Fruit fly (Drosophila melanogaster): ENCODE results near the gene CG7888.

CG7888 gene

DNA sequence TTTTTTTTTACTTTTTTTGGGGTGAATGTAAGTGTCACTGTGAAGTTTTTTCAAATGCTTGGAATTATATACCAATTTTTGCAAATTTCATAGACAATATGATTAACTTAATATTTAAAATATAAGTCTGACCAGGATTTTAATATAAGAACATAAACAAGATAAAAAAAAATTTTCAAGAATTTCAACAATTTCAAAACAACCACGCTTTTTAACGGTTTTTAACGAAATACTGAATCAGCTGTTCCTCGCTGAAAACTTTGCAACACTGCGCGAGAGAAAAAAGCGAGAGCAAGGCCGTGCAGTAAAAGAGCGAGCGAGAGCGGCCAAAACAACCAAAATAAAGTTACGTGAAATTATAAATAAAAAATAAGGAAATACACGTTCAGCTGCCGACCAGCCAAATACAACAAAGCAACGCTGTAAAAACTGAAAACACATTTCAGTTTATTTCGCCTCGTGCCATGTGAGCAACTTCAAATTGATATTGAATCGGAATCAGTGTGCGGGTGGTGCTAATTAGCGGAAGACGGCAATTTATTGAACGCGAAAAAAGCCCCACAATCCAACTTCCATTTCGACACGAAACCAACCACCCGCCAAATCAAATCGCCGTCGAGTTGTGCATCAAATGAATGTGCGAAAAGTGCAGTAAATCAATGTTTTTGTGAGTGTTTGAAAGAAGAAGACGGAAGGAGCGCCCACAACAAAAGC lies 42.5 kb downstream of the CG7888 start, which contains the start of the genes CG46439, Iyd and CG33947 (continued):
- TF ChIP-seq Eip74EF (GFP tag; optimal IDR thresholded peaks at IDR 0.05) (peak in 1 of 2 experiments; percentile 68), CG30020 (tag; optimal IDR thresholded peaks at IDR 0.05) (no peak), aop (GFP tag; IDR thresholded peaks at IDR 0.05) (no peak), nmo (GFP tag; optimal IDR thresholded peaks at IDR 0.05) (no peak), repo (GFP tag; optimal IDR thresholded peaks at IDR 0.05) (no peak), hbn (GFP tag; IDR thresholded peaks at IDR 0.05; ENCODE audit: partially characterized antibody) (peak; percentile 44; the same call in 1 of the 2 replicates), NK7.1 (GFP tag; optimal IDR thresholded peaks at IDR 0.05) (no peak), CG5245 (GFP tag; optimal IDR thresholded peaks at IDR 0.05) (no peak), hkb (optimal IDR thresholded peaks at IDR 0.05) (no peak), hkb (GFP tag; IDR thresholded peaks at IDR 0.05) (peak; percentile 37; the same call in 1 of the 2 replicates), tup (GFP tag; optimal IDR thresholded peaks at IDR 0.05) (no peak), jigr1 (GFP tag; IDR thresholded peaks at IDR 0.05) (no peak), CG30431 (GFP tag; optimal IDR thresholded peaks at IDR 0.05) (no peak), CG3847 (GFP tag; IDR thresholded peaks at IDR 0.05) (no peak), CG1529 (GFP tag; optimal IDR thresholded peaks at IDR 0.05) (no peak), D19A (tag; optimal IDR thresholded peaks at IDR 0.05) (no peak), gcm (GFP tag; optimal IDR thresholded peaks at IDR 0.05) (peak; percentile 54), twi (tag; optimal IDR thresholded peaks at IDR 0.05) (no peak), croc (GFP tag; conservative IDR thresholded peaks at IDR 0.05) (no peak), CG9932 (GFP tag; IDR thresholded peaks at IDR 0.05) (no peak), CG13424 (tag; optimal IDR thresholded peaks at IDR 0.05) (no peak), CG5180 (GFP tag; optimal IDR thresholded peaks at IDR 0.05) (no peak), Myb (GFP tag; optimal IDR thresholded peaks at IDR 0.05) (peak; percentile 93), CG17359 (tag; optimal IDR thresholded peaks at IDR 0.05) (peak; percentile 14), trem (tag; optimal IDR thresholded peaks at IDR 0.05) (peak; percentile 18), dan (GFP tag; IDR thresholded peaks at IDR 0.05) (no peak), fd3F (GFP tag; optimal IDR thresholded peaks at IDR 0.05) (no peak), CG9817 (tag; optimal IDR thresholded peaks at IDR 0.05) (no peak), BtbVII (GFP tag; optimal IDR thresholded peaks at IDR 0.05) (peak; percentile 20), MBD-R2 (GFP tag; IDR thresholded peaks at IDR 0.05) (peak; percentile 28; the same call in 1 of the 2 replicates), CG2712 (tag; optimal IDR thresholded peaks at IDR 0.05) (peak; percentile 5), gsb-n (tag; optimal IDR thresholded peaks at IDR 0.05) (no peak), CG2202 (tag; optimal IDR thresholded peaks at IDR 0.05) (no peak), exex (tag; optimal IDR thresholded peaks at IDR 0.05) (peak; percentile 32), sr (GFP tag; IDR thresholded peaks at IDR 0.05) (no peak), CG4854 (GFP tag; optimal IDR thresholded peaks at IDR 0.05) (no peak), CG12155 (GFP tag; optimal IDR thresholded peaks at IDR 0.05) (no peak), Bgb (GFP tag; IDR thresholded peaks at IDR 0.05; ENCODE audit: partially characterized antibody) (peak; percentile 37; the same call in 1 of the 2 replicates), CG17568 (GFP tag; optimal IDR thresholded peaks at IDR 0.05) (peak; percentile 25), tx (GFP tag; optimal IDR thresholded peaks at IDR 0.05) (no peak), CkIIα-i1 (GFP tag; IDR thresholded peaks at IDR 0.05) (no peak), Ptx1 (GFP tag; IDR thresholded peaks at IDR 0.05) (no peak), CG3281 (GFP tag; optimal IDR thresholded peaks at IDR 0.05) (no peak), CG2116 (GFP tag; optimal IDR thresholded peaks at IDR 0.05) (peak; percentile 37), YL-1 (GFP tag; optimal IDR thresholded peaks at IDR 0.05) (no peak), unpg (GFP tag; optimal IDR thresholded peaks at IDR 0.05) (peak; percentile 17), HLH54F (GFP tag; optimal IDR thresholded peaks at IDR 0.05) (peak; percentile 0), CG3065 (GFP tag; optimal IDR thresholded peaks at IDR 0.05) (no peak), CG15479 (GFP tag; optimal IDR thresholded peaks at IDR 0.05) (no peak), grn (GFP tag; optimal IDR thresholded peaks at IDR 0.05) (no peak)

Measured in whole organism, embryonic.